Fruit fly (Drosophila melanogaster) whole organism, wandering third instar larva: ENCODE measurements around the gene CG12123.

Experiments
- GATAd ChIP-seq: sonication (Bioruptor generic); optimal IDR thresholded peaks from 2 replicates; lab custom pipeline; 2016; ENCODE audit warnings: missing biosample characterization, missing genetic modification characterization
- N ChIP-seq: fragments of >200 bp; optimal IDR thresholded peaks from 2 replicates; lab custom pipeline; 2018; ENCODE audit warnings: missing biosample characterization, missing external identifiers, missing genetic modification characterization
- pan ChIP-seq: fragments of >200 bp; optimal IDR thresholded peaks from 2 replicates; lab custom pipeline; 2017
- psq ChIP-seq: fragments of 200-800 bp; sonication (Bioruptor generic); optimal IDR thresholded peaks from 3 replicates; lab custom pipeline; 2017; ENCODE audit warnings: missing biosample characterization, mild to moderate bottlenecking, missing genetic modification characterization, moderate library complexity

DNA sequence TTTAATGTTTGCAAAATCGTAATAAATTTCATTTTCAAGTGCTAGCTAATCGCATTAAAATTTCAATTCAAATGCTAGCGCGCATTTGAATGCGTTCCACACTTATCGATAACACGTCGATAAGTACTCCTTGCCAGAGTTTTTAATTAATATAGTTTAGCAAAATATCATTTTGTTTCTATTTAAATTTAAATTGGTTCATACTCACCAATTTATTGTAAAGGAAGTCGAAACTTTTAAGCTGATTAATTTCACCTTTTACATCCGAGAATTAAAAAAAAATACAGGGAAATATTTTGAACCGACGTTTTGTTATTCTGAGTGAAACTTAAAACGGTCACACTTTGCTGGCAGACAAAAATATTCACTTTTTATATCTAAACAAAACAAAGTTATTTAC is 19.0 kb upstream of the CG12123 start, which contains the start of gene Es2:
- no peak for TF ChIP-seq pan (lab: Kevin White, UChicago)
- TF ChIP-seq GATAd (GFP tag; lab: Kevin White, UChicago) = no peak
- no peak for TF ChIP-seq psq
- TF ChIP-seq N (GFP tag; lab: Kevin White, UChicago) = no peak
